Fruit fly (Drosophila melanogaster) whole organism, prepupa: ENCODE data around the gene zfh1.
A peak's percentile ranks its signal among the peaks of the same experiment; 100 is the strongest.

Source experiments
- CG10631 ChIP-seq: fragments of 200-800 bp; sonication (Bioruptor generic); optimal IDR thresholded peaks from 2 replicates; lab custom pipeline; 2016; ENCODE audit warnings: missing biosample characterization, missing genetic modification characterization
- CG10669 ChIP-seq: fragments of 200-800 bp; sonication (Bioruptor generic); optimal IDR thresholded peaks from 3 replicates; lab custom pipeline; 2018; ENCODE audit warnings: missing biosample characterization, mild to moderate bottlenecking, missing genetic modification characterization, moderate library complexity
- CG11294 ChIP-seq: fragments of 200-800 bp; sonication (Bioruptor generic); IDR thresholded peaks from 2 replicates; pipeline ENCODE4 v1.3.6; 2022; ENCODE audit warnings: missing biosample characterization, missing genetic modification characterization
- CG11762 ChIP-seq: fragments of 200-800 bp; sonication (Bioruptor generic); optimal IDR thresholded peaks from 3 replicates; lab custom pipeline; 2016; ENCODE audit warnings: missing biosample characterization, missing genetic modification characterization; ENCODE audit not compliant: insufficient read depth
- CG11902 ChIP-seq: fragments of 200-800 bp; sonication (Bioruptor generic); optimal IDR thresholded peaks from 3 replicates; lab custom pipeline; 2016; ENCODE audit warnings: missing biosample characterization, missing genetic modification characterization
- CG15336 ChIP-seq: fragments of 200-800 bp; sonication (Bioruptor generic); IDR thresholded peaks from 2 replicates; pipeline ENCODE4 v1.3.6; 2022; ENCODE audit warnings: missing biosample characterization, missing genetic modification characterization
- CG1621 ChIP-seq: fragments of 200-800 bp; sonication (Bioruptor generic); optimal IDR thresholded peaks from 3 replicates; lab custom pipeline; 2018; ENCODE audit warnings: missing biosample characterization, mild to moderate bottlenecking, missing genetic modification characterization
- CG3032 ChIP-seq: fragments of 200-800 bp; optimal IDR thresholded peaks from 2 replicates; lab custom pipeline; 2019; ENCODE audit warnings: missing biosample characterization, mild to moderate bottlenecking, missing genetic modification characterization, moderate library complexity
- CG32006 ChIP-seq: fragments of 200-800 bp; sonication (Bioruptor generic); optimal IDR thresholded peaks from 3 replicates; lab custom pipeline; 2017; ENCODE audit warnings: missing biosample characterization, mild to moderate bottlenecking, missing genetic modification characterization
- CG34406 ChIP-seq: fragments of 200-800 bp; sonication (Bioruptor generic); optimal IDR thresholded peaks from 3 replicates; lab custom pipeline; 2016; ENCODE audit warnings: missing biosample characterization, missing genetic modification characterization
- CG3919 ChIP-seq: fragments of 200-800 bp; sonication (Bioruptor generic); optimal IDR thresholded peaks from 3 replicates; lab custom pipeline; 2016; ENCODE audit warnings: missing biosample characterization, missing genetic modification characterization
- CG4318 ChIP-seq: fragments of 200-800 bp; sonication (Bioruptor generic); optimal IDR thresholded peaks from 3 replicates; lab custom pipeline; 2017; ENCODE audit warnings: missing biosample characterization, mild to moderate bottlenecking, missing genetic modification characterization
- CG6163 ChIP-seq: fragments of 200-800 bp; sonication (Bioruptor generic); IDR thresholded peaks from 3 replicates; pipeline ENCODE4 v1.3.6; 2022; ENCODE audit warnings: missing biosample characterization, missing genetic modification characterization
- CG6276 ChIP-seq: fragments of 200-800 bp; sonication (Bioruptor generic); optimal IDR thresholded peaks from 2 replicates; lab custom pipeline; 2017; ENCODE audit warnings: missing biosample characterization, mild to moderate bottlenecking, missing genetic modification characterization
- CG6792 ChIP-seq: fragments of 200-800 bp; sonication (Bioruptor generic); optimal IDR thresholded peaks from 3 replicates; lab custom pipeline; 2016; ENCODE audit warnings: missing biosample characterization, missing genetic modification characterization
- CG6808 ChIP-seq: fragments of 200-800 bp; sonication (Bioruptor generic); optimal IDR thresholded peaks from 3 replicates; lab custom pipeline; 2017; ENCODE audit warnings: missing biosample characterization, missing genetic modification characterization, mild to moderate bottlenecking, moderate library complexity, missing genetic modification reagents
- CG7368 ChIP-seq: fragments of 200-800 bp; sonication (Bioruptor generic); optimal IDR thresholded peaks from 3 replicates; lab custom pipeline; 2016; ENCODE audit warnings: missing biosample characterization, missing genetic modification characterization
- CG8119 ChIP-seq: fragments of 200-800 bp; sonication (Bioruptor generic); IDR thresholded peaks from 3 replicates; pipeline ENCODE4 v1.3.6; 2022; ENCODE audit warnings: missing biosample characterization, missing genetic modification characterization
- CG8319 ChIP-seq: fragments of 200-800 bp; sonication (Bioruptor generic); optimal IDR thresholded peaks from 3 replicates; lab custom pipeline; 2016; ENCODE audit warnings: missing biosample characterization, missing genetic modification characterization
- CG8632 ChIP-seq: fragments of 200-800 bp; sonication (Bioruptor generic); optimal IDR thresholded peaks from 3 replicates; lab custom pipeline; 2016; ENCODE audit warnings: missing biosample characterization, missing genetic modification characterization
- CG9139 ChIP-seq: fragments of 200-800 bp; sonication (Bioruptor generic); optimal IDR thresholded peaks from 3 replicates; lab custom pipeline; 2017; ENCODE audit warnings: missing biosample characterization, mild to moderate bottlenecking, missing genetic modification characterization
- Eip75B ChIP-seq: fragments of 200-800 bp; sonication (Bioruptor generic); optimal IDR thresholded peaks from 3 replicates; lab custom pipeline; 2016; ENCODE audit warnings: missing biosample characterization, missing genetic modification characterization
- Eip78C ChIP-seq: fragments of 200-800 bp; sonication (Bioruptor generic); peaks from one replicate; lab custom pipeline; 2016; ENCODE audit warnings: missing biosample characterization, missing genetic modification characterization
- Eip93F ChIP-seq: fragments of 200-800 bp; sonication (Bioruptor generic); optimal IDR thresholded peaks from 2 replicates; lab custom pipeline; 2016; ENCODE audit warnings: missing biosample characterization, mild to moderate bottlenecking, missing genetic modification characterization
- Ets96B ChIP-seq: fragments of 200-800 bp; optimal IDR thresholded peaks from 2 replicates; lab custom pipeline; 2019; ENCODE audit warnings: missing biosample characterization, mild to moderate bottlenecking, missing genetic modification characterization, moderate library complexity
- Gug ChIP-seq: fragments of 200-800 bp; sonication (Bioruptor generic); IDR thresholded peaks from 2 replicates; pipeline ENCODE4 v1.3.6; 2022; ENCODE audit warnings: missing biosample characterization, missing genetic modification characterization
- Hr38 ChIP-seq: sonication (Bioruptor generic); optimal IDR thresholded peaks from 2 replicates; lab custom pipeline; 2016; ENCODE audit warnings: missing biosample characterization, missing genetic modification characterization
- Hr4 ChIP-seq: fragments of 200-800 bp; sonication (Bioruptor generic); optimal IDR thresholded peaks from 3 replicates; lab custom pipeline; 2016; ENCODE audit warnings: missing biosample characterization, missing genetic modification characterization
- Lpt ChIP-seq: fragments of 200-800 bp; sonication (Bioruptor generic); optimal IDR thresholded peaks from 3 replicates; lab custom pipeline; 2016; ENCODE audit warnings: missing biosample characterization, missing genetic modification characterization
- Smox ChIP-seq: fragments of 200-800 bp; sonication (Bioruptor generic); optimal IDR thresholded peaks from 3 replicates; lab custom pipeline; 2016; ENCODE audit warnings: missing biosample characterization, missing genetic modification characterization
- Sox102F ChIP-seq: fragments of 200-800 bp; sonication (Bioruptor generic); optimal IDR thresholded peaks from 2 replicates; lab custom pipeline; 2016; ENCODE audit warnings: missing biosample characterization, mild to moderate bottlenecking, missing genetic modification characterization
- Sox14 ChIP-seq: fragments of 200-800 bp; sonication (Bioruptor generic); optimal IDR thresholded peaks from 3 replicates; lab custom pipeline; 2016; ENCODE audit warnings: missing biosample characterization, missing genetic modification characterization
- Sox15 ChIP-seq: fragments of 200-800 bp; sonication (Bioruptor generic); optimal IDR thresholded peaks from 3 replicates; lab custom pipeline; 2016; ENCODE audit warnings: missing biosample characterization, missing genetic modification characterization
- achi ChIP-seq: fragments of 200-800 bp; sonication (Bioruptor generic); optimal IDR thresholded peaks from 3 replicates; lab custom pipeline; 2016; ENCODE audit warnings: missing biosample characterization, missing genetic modification characterization
- acj6 ChIP-seq: fragments of 200-800 bp; sonication (Bioruptor generic); optimal IDR thresholded peaks from 3 replicates; lab custom pipeline; 2016; ENCODE audit warnings: missing biosample characterization, missing genetic modification characterization
- cyc ChIP-seq: fragments of 200-800 bp; sonication (Bioruptor generic); optimal IDR thresholded peaks from 3 replicates; lab custom pipeline; 2016; ENCODE audit warnings: missing biosample characterization, missing genetic modification characterization
- dac ChIP-seq: fragments of 200-800 bp; sonication (Bioruptor generic); optimal IDR thresholded peaks from 2 replicates; lab custom pipeline; 2017; ENCODE audit warnings: missing biosample characterization, mild to moderate bottlenecking, missing genetic modification characterization
- dsx ChIP-seq: fragments of 200-800 bp; optimal IDR thresholded peaks from 3 replicates; lab custom pipeline; 2019; ENCODE audit warnings: missing biosample characterization, mild to moderate bottlenecking, missing genetic modification characterization, moderate library complexity; ENCODE audit not compliant: poor library complexity, severe bottlenecking
- eg ChIP-seq: fragments of 200-800 bp; sonication (Bioruptor generic); IDR thresholded peaks from 3 replicates; pipeline ENCODE4 v1.3.6; 2022; ENCODE audit warnings: missing biosample characterization, missing genetic modification characterization
- esn ChIP-seq: fragments of 200-800 bp; sonication (Bioruptor generic); optimal IDR thresholded peaks from 2 replicates; lab custom pipeline; 2016; ENCODE audit warnings: missing biosample characterization, mild to moderate bottlenecking, missing genetic modification characterization, moderate library complexity
- fd59A ChIP-seq: fragments of 200-800 bp; sonication (Bioruptor generic); optimal IDR thresholded peaks from 2 replicates; lab custom pipeline; 2017; ENCODE audit warnings: missing biosample characterization, mild to moderate bottlenecking, missing genetic modification characterization, missing genetic modification reagents
- fd85E ChIP-seq: fragments of 200-800 bp; sonication (Bioruptor generic); optimal IDR thresholded peaks from 3 replicates; lab custom pipeline; 2016; ENCODE audit warnings: missing biosample characterization, missing genetic modification characterization
- fkh ChIP-seq: fragments of 200-800 bp; sonication (Bioruptor generic); optimal IDR thresholded peaks from 3 replicates; lab custom pipeline; 2017; ENCODE audit warnings: missing biosample characterization, mild to moderate bottlenecking, missing genetic modification characterization, moderate library complexity
- net ChIP-seq: fragments of 200-800 bp; sonication (Bioruptor generic); optimal IDR thresholded peaks from 3 replicates; lab custom pipeline; 2016; ENCODE audit warnings: missing biosample characterization, missing genetic modification characterization
- pdm3 ChIP-seq: fragments of 200-800 bp; sonication (Bioruptor generic); optimal IDR thresholded peaks from 3 replicates; lab custom pipeline; 2016; ENCODE audit warnings: missing biosample characterization, missing genetic modification characterization
- salr ChIP-seq, 2 experiments: fragments of 200-800 bp; sonication (Bioruptor generic); optimal IDR thresholded peaks; 3 replicates each; lab custom pipeline; 2016 to 2018; ENCODE audit warnings: missing biosample characterization in 2 of 2, missing genetic modification characterization in 2 of 2, mild to moderate bottlenecking in 1 of 2
- spab ChIP-seq: fragments of 200-800 bp; sonication (Bioruptor generic); optimal IDR thresholded peaks from 2 replicates; lab custom pipeline; 2017; ENCODE audit warnings: missing biosample characterization, mild to moderate bottlenecking, missing genetic modification characterization, missing genetic modification reagents
- ss ChIP-seq, 2 experiments: fragments of 200-800 bp; sonication (Bioruptor generic); optimal IDR thresholded peaks; 2 replicates in 1 of 2; 3 replicates in 1 of 2; lab custom pipeline; 2017 to 2018; ENCODE audit warnings: mild to moderate bottlenecking in 2 of 2, missing biosample characterization in 2 of 2, missing genetic modification characterization in 2 of 2, moderate library complexity in 1 of 2
- svp ChIP-seq: fragments of 200-800 bp; sonication (Bioruptor generic); peaks from one replicate; lab custom pipeline; 2016; ENCODE audit warnings: missing biosample characterization, missing genetic modification characterization
- topi ChIP-seq: fragments of 200-800 bp; sonication (Bioruptor generic); optimal IDR thresholded peaks from 3 replicates; lab custom pipeline; 2016; ENCODE audit warnings: missing biosample characterization, missing genetic modification characterization
- vri ChIP-seq: fragments of 200-800 bp; sonication (Bioruptor generic); optimal IDR thresholded peaks from 3 replicates; lab custom pipeline; 2016; ENCODE audit warnings: missing biosample characterization, mild to moderate bottlenecking, missing genetic modification characterization

Gene zfh1

dm6 chr3R:30811300-30812022 lies 45.7 kb downstream of the zfh1 start:
- no peak for TF ChIP-seq fkh
- peak; percentile 45 for TF ChIP-seq Ets96B (tag; lab: Kevin White, UChicago)
- TF ChIP-seq Gug (GFP tag; lab: Robert Waterston, UW), result no peak
- no peak for TF ChIP-seq CG4318 (GFP tag; lab: Kevin White, UChicago)
- no peak for TF ChIP-seq CG11294 (GFP tag; lab: Robert Waterston, UW)
- peak; percentile 46 for TF ChIP-seq Eip93F (GFP tag; lab: Kevin White, UChicago)
- TF ChIP-seq CG11902, result no peak
- peak in 1 of 2 experiments; percentile 31 for TF ChIP-seq salr (GFP tag; optimal IDR thresholded peaks at IDR 0.05; lab: Kevin White, UChicago)
- TF ChIP-seq Hr38 (GFP tag; lab: Kevin White, UChicago), result no peak
- TF ChIP-seq net (GFP tag; lab: Kevin White, UChicago), result peak; percentile 54
- no peak for TF ChIP-seq CG9139 (GFP tag; lab: Kevin White, UChicago)
- TF ChIP-seq CG11762, result peak; percentile 17
- peak; percentile 63 for TF ChIP-seq Sox102F (GFP tag; lab: Kevin White, UChicago)
- no peak for TF ChIP-seq CG6276
- peak; percentile 52 for TF ChIP-seq CG3919
- no peak for TF ChIP-seq Sox15 (GFP tag; lab: Kevin White, UChicago)
- TF ChIP-seq Eip78C (GFP tag; lab: Kevin White, UChicago), result peak; percentile 84
- no peak for TF ChIP-seq ss (GFP tag; optimal IDR thresholded peaks at IDR 0.05; lab: Kevin White, UChicago)
- peak; percentile 61; the same call in 2 of the 3 replicates for TF ChIP-seq CG6163
- peak; percentile 72 for TF ChIP-seq Eip75B
- peak; percentile 52 for TF ChIP-seq CG34406 (GFP tag; lab: Kevin White, UChicago)
- peak; percentile 62 for TF ChIP-seq acj6
- TF ChIP-seq achi (GFP tag; lab: Kevin White, UChicago), result peak; percentile 54
- TF ChIP-seq Sox14 (GFP tag; lab: Kevin White, UChicago), result peak; percentile 15
- peak; percentile 70 for TF ChIP-seq topi
- peak; percentile 2 for TF ChIP-seq spab (GFP tag; lab: Kevin White, UChicago)
- no peak for TF ChIP-seq Lpt
- TF ChIP-seq fd59A (GFP tag; lab: Kevin White, UChicago), result no peak
- TF ChIP-seq CG1621, result peak; percentile 27
- peak; percentile 35 for TF ChIP-seq CG8319
- peak; percentile 54 for TF ChIP-seq CG7368
- TF ChIP-seq fd85E (GFP tag; lab: Kevin White, UChicago), result no peak
- peak; percentile 80 for TF ChIP-seq esn
- TF ChIP-seq dac, result no peak
- peak; percentile 44 for TF ChIP-seq CG6792 (GFP tag; lab: Kevin White, UChicago)
- peak; percentile 38 for TF ChIP-seq CG10669 (GFP tag; lab: Kevin White, UChicago)
- TF ChIP-seq CG3032 (tag; lab: Kevin White, UChicago), result peak; percentile 28
- TF ChIP-seq CG6808, result no peak
- no peak for TF ChIP-seq dsx (GFP tag; lab: Kevin White, UChicago)
- TF ChIP-seq cyc (GFP tag; lab: Kevin White, UChicago), result peak; percentile 57
- TF ChIP-seq CG15336, result peak; percentile 54
- peak; percentile 65 for TF ChIP-seq pdm3 (GFP tag; lab: Kevin White, UChicago)
- TF ChIP-seq vri (GFP tag; lab: Kevin White, UChicago), result peak; percentile 66
- peak; percentile 55 for TF ChIP-seq Smox
- peak; percentile 4 for TF ChIP-seq CG8632 (GFP tag; lab: Kevin White, UChicago)
- peak; percentile 55; the same call in 1 of the 3 replicates for TF ChIP-seq CG8119
- peak; percentile 59 for TF ChIP-seq Hr4 (GFP tag; lab: Kevin White, UChicago)
- TF ChIP-seq svp (GFP tag; lab: Kevin White, UChicago), result peak; percentile 83
- TF ChIP-seq CG10631 (GFP tag; lab: Kevin White, UChicago), result peak; percentile 41
- peak; percentile 50; the same call in 1 of the 3 replicates for TF ChIP-seq eg (GFP tag; lab: Robert Waterston, UW)
- peak; percentile 54 for TF ChIP-seq CG32006 (GFP tag; lab: Kevin White, UChicago)
